Fruit fly (Drosophila melanogaster) whole organism, pupa: ENCODE results near the gene CG45049.

Experiments used
- CG10348 ChIP-seq: fragments of 200-800 bp; sonication (Bioruptor generic); IDR thresholded peaks from 2 replicates; pipeline ENCODE4 v1.3.6; 2022; ENCODE audit warnings: missing biosample characterization, missing genetic modification characterization
- CG12605 ChIP-seq: fragments of 200-800 bp; sonication (Bioruptor generic); IDR thresholded peaks from 2 replicates; pipeline ENCODE4 v1.3.6; 2022; ENCODE audit warnings: missing biosample characterization, missing genetic modification characterization
- CG13204 ChIP-seq: fragments of 200-800 bp; sonication (Bioruptor generic); optimal IDR thresholded peaks from 2 replicates; lab custom pipeline; 2018; ENCODE audit warnings: missing biosample characterization, mild to moderate bottlenecking, missing genetic modification characterization, moderate library complexity
- CG14655 ChIP-seq: fragments of 200-800 bp; sonication (Bioruptor generic); optimal IDR thresholded peaks from 3 replicates; lab custom pipeline; 2017; ENCODE audit warnings: mild to moderate bottlenecking, missing biosample characterization, missing genetic modification reagents, missing genetic modification characterization
- CG15710 ChIP-seq: fragments of 200-800 bp; sonication (Bioruptor generic); optimal IDR thresholded peaks from 2 replicates; lab custom pipeline; 2018; ENCODE audit warnings: missing biosample characterization, mild to moderate bottlenecking, missing genetic modification characterization, moderate library complexity
- CG17806 ChIP-seq: fragments of 200-800 bp; sonication (Bioruptor generic); optimal IDR thresholded peaks from 2 replicates; lab custom pipeline; 2018; ENCODE audit warnings: missing biosample characterization, mild to moderate bottlenecking, missing genetic modification characterization, moderate library complexity
- CG32121 ChIP-seq: fragments of 200-800 bp; sonication (Bioruptor generic); IDR thresholded peaks from 2 replicates; pipeline ENCODE4 v1.3.6; 2022; ENCODE audit warnings: missing biosample characterization, missing genetic modification characterization
- CG34367 ChIP-seq: fragments of 200-800 bp; sonication (Bioruptor generic); optimal IDR thresholded peaks from 2 replicates; lab custom pipeline; 2018; ENCODE audit warnings: missing biosample characterization, mild to moderate bottlenecking, missing genetic modification characterization
- CG4496 ChIP-seq: fragments of 200-800 bp; sonication (Bioruptor generic); IDR thresholded peaks from 3 replicates; pipeline ENCODE4 v1.3.6; 2022; ENCODE audit warnings: missing biosample characterization, missing genetic modification characterization
- CG8159 ChIP-seq: fragments of 200-800 bp; sonication (Bioruptor generic); optimal IDR thresholded peaks from 3 replicates; lab custom pipeline; 2018; ENCODE audit warnings: missing biosample characterization, mild to moderate bottlenecking, missing genetic modification characterization, moderate library complexity
- CG8301 ChIP-seq: fragments of 200-800 bp; sonication (Bioruptor generic); optimal IDR thresholded peaks from 2 replicates; lab custom pipeline; 2018; ENCODE audit warnings: missing biosample characterization, mild to moderate bottlenecking, missing genetic modification characterization
- CG9948 ChIP-seq: fragments of 200-800 bp; sonication (Bioruptor generic); optimal IDR thresholded peaks from 2 replicates; lab custom pipeline; 2018; ENCODE audit warnings: missing biosample characterization, mild to moderate bottlenecking, missing genetic modification characterization, moderate library complexity
- D1 ChIP-seq: fragments of 200-800 bp; sonication (Bioruptor generic); optimal IDR thresholded peaks from 2 replicates; lab custom pipeline; 2018; ENCODE audit warnings: missing biosample characterization, mild to moderate bottlenecking, missing genetic modification characterization, moderate library complexity
- EcR ChIP-seq: fragments of 200-800 bp; sonication (Bioruptor generic); optimal IDR thresholded peaks from 3 replicates; lab custom pipeline; 2019; ENCODE audit warnings: missing biosample characterization, missing genetic modification characterization, mild to moderate bottlenecking, moderate library complexity, missing genetic modification reagents
- Ets98B ChIP-seq: fragments of 200-800 bp; sonication (Bioruptor generic); IDR thresholded peaks from 2 replicates; pipeline ENCODE4 v1.3.6; 2022; ENCODE audit warnings: missing biosample characterization, missing genetic modification characterization
- Pif1A ChIP-seq: fragments of 200-800 bp; sonication (Bioruptor generic); optimal IDR thresholded peaks from 3 replicates; lab custom pipeline; 2016; ENCODE audit warnings: missing biosample characterization, missing genetic modification characterization
- Pif1B ChIP-seq: fragments of 200-800 bp; sonication (Bioruptor generic); optimal IDR thresholded peaks from 3 replicates; lab custom pipeline; 2016; ENCODE audit warnings: missing biosample characterization, missing genetic modification characterization
- Snoo ChIP-seq: fragments of 200-800 bp; sonication (Bioruptor generic); optimal IDR thresholded peaks from 3 replicates; lab custom pipeline; 2017; ENCODE audit warnings: missing biosample characterization, mild to moderate bottlenecking, missing genetic modification characterization, inconsistent platforms
- fd96Ca ChIP-seq: fragments of 200-800 bp; sonication (Bioruptor generic); IDR thresholded peaks from 3 replicates; pipeline ENCODE4 v1.3.6; 2022; ENCODE audit warnings: missing biosample characterization, missing genetic modification characterization
- gl ChIP-seq: fragments of 200-800 bp; sonication (Bioruptor generic); optimal IDR thresholded peaks from 2 replicates; lab custom pipeline; 2018; ENCODE audit warnings: missing biosample characterization, mild to moderate bottlenecking, missing genetic modification characterization
- rn ChIP-seq: fragments of 200-800 bp; sonication (Bioruptor generic); IDR thresholded peaks from 2 replicates; pipeline ENCODE4 v1.3.6; 2022; ENCODE audit warnings: missing biosample characterization, missing genetic modification characterization

Gene CG45049

dm6 chr3R:22718937-22719606 lies 7.7 kb upstream of the CG45049 start:
- no peak for TF ChIP-seq CG13204 (GFP tag; lab: Kevin White, UChicago)
- no peak for TF ChIP-seq CG9948 (tag; lab: Kevin White, UChicago)
- no peak for TF ChIP-seq CG32121
- TF ChIP-seq CG10348 (GFP tag; lab: Robert Waterston, UW) = no peak
- no peak for TF ChIP-seq EcR (GFP tag; lab: Kevin White, UChicago)
- no peak for TF ChIP-seq CG8301 (tag; lab: Kevin White, UChicago)
- no peak for TF ChIP-seq rn
- no peak for TF ChIP-seq CG17806
- TF ChIP-seq gl (tag; lab: Kevin White, UChicago) = no peak
- TF ChIP-seq Snoo (tag; lab: Kevin White, UChicago) = no peak
- TF ChIP-seq CG14655 (GFP tag; lab: Kevin White, UChicago) = no peak
- no peak for TF ChIP-seq Ets98B (GFP tag; lab: Robert Waterston, UW)
- no peak for TF ChIP-seq fd96Ca (GFP tag; lab: Robert Waterston, UW)
- no peak for TF ChIP-seq CG34367 (tag; lab: Kevin White, UChicago)
- no peak for TF ChIP-seq D1 (tag; lab: Kevin White, UChicago)

- TF ChIP-seq CG12605 (GFP tag; lab: Robert Waterston, UW) (no peak), D1 (tag; lab: Kevin White, UChicago) (no peak), CG10348 (GFP tag; lab: Robert Waterston, UW) (no peak), Snoo (tag; lab: Kevin White, UChicago) (no peak), Pif1A (no peak), CG8159 (no peak), CG34367 (tag; lab: Kevin White, UChicago) (no peak), CG4496 (no peak), CG14655 (GFP tag; lab: Kevin White, UChicago) (no peak), CG17806 (no peak)
These were observed 7.2 kb upstream of the CG45049 start for dm6 chr3R:22719607-22719949.

dm6 chr3R:22720808-22721306 lies 5.9 kb upstream of the CG45049 start, which contains the start of gene wge:
Gene wge (minus strand): TSS chr3R:22721150.
- peak; percentile 86 for TF ChIP-seq CG13204 (GFP tag; lab: Kevin White, UChicago)
- TF ChIP-seq fd96Ca (GFP tag; lab: Robert Waterston, UW) = peak; percentile 57; the same call in 2 of the 3 replicates
- TF ChIP-seq CG15710 (tag; lab: Kevin White, UChicago) = peak; percentile 81
- peak; percentile 76; the same call in 1 of the 2 replicates for TF ChIP-seq CG12605 (GFP tag; lab: Robert Waterston, UW)
- peak; percentile 61 for TF ChIP-seq CG32121
- TF ChIP-seq CG4496 = peak; percentile 80; the same call in 2 of the 3 replicates
- TF ChIP-seq EcR (GFP tag; lab: Kevin White, UChicago) = peak; percentile 5
- peak; percentile 62 for TF ChIP-seq CG9948 (tag; lab: Kevin White, UChicago)
- peak; percentile 66 for TF ChIP-seq Ets98B (GFP tag; lab: Robert Waterston, UW)
- TF ChIP-seq rn = peak; percentile 48; the same call in 1 of the 2 replicates
- TF ChIP-seq Snoo (tag; lab: Kevin White, UChicago) = peak; percentile 59
- peak; percentile 66 for TF ChIP-seq Pif1B (GFP tag; lab: Kevin White, UChicago)
- TF ChIP-seq Pif1A = peak; percentile 83
- no peak for TF ChIP-seq CG10348 (GFP tag; lab: Robert Waterston, UW)
- TF ChIP-seq CG14655 (GFP tag; lab: Kevin White, UChicago) = peak; percentile 86
- TF ChIP-seq CG8301 (tag; lab: Kevin White, UChicago) = peak; percentile 72
- peak; percentile 80 for TF ChIP-seq CG8159
- TF ChIP-seq gl (tag; lab: Kevin White, UChicago) = peak; percentile 84
- TF ChIP-seq CG34367 (tag; lab: Kevin White, UChicago) = peak; percentile 68
- TF ChIP-seq CG17806 = peak; percentile 62
- TF ChIP-seq D1 (tag; lab: Kevin White, UChicago) = no peak

- TF ChIP-seq Pif1A = peak; percentile 2
- peak; percentile 66 for TF ChIP-seq CG14655 (GFP tag; lab: Kevin White, UChicago)
- TF ChIP-seq CG15710 (tag; lab: Kevin White, UChicago) = peak; percentile 67
- no peak for TF ChIP-seq CG10348 (GFP tag; lab: Robert Waterston, UW)
- TF ChIP-seq Snoo (tag; lab: Kevin White, UChicago) = peak; percentile 45
- TF ChIP-seq Ets98B (GFP tag; lab: Robert Waterston, UW) = peak; percentile 71
- TF ChIP-seq gl (tag; lab: Kevin White, UChicago) = peak; percentile 12
- TF ChIP-seq CG13204 (GFP tag; lab: Kevin White, UChicago) = no peak
- TF ChIP-seq CG8301 (tag; lab: Kevin White, UChicago) = peak; percentile 72
- TF ChIP-seq EcR (GFP tag; lab: Kevin White, UChicago) = peak; percentile 86
- no peak for TF ChIP-seq rn
- TF ChIP-seq Pif1B (GFP tag; lab: Kevin White, UChicago) = peak; percentile 38
- peak; percentile 72 for TF ChIP-seq CG17806
- peak; percentile 73 for TF ChIP-seq CG9948 (tag; lab: Kevin White, UChicago)
- TF ChIP-seq CG32121 = peak; percentile 72; the same call in 1 of the 2 replicates
- TF ChIP-seq CG4496 = peak; percentile 48; the same call in 2 of the 3 replicates
- peak; percentile 51 for TF ChIP-seq CG34367 (tag; lab: Kevin White, UChicago)
- peak; percentile 77 for TF ChIP-seq CG8159
- TF ChIP-seq CG12605 (GFP tag; lab: Robert Waterston, UW) = peak; percentile 86
- TF ChIP-seq fd96Ca (GFP tag; lab: Robert Waterston, UW) = no peak
- TF ChIP-seq D1 (tag; lab: Kevin White, UChicago) = no peak
These were observed 2.4 kb upstream of the CG45049 start, which contains the start of gene Irp-1A for dm6 chr3R:22724149-22724973. Gene Irp-1A (minus strand): TSS chr3R:22724587.
